Fruit fly (Drosophila melanogaster) whole organism, embryonic: Measurements from ENCODE around the gene Lon.

Source experiments
- Ada2b ChIP-seq: fragments of 200-800 bp; sonication (Bioruptor generic); IDR thresholded peaks from 2 replicates; pipeline ENCODE4 v1.3.6; 2022; ENCODE audit warnings: missing biosample characterization, missing genetic modification characterization
- Atf-2 ChIP-seq: fragments of 200-800 bp; sonication (Bioruptor generic); optimal IDR thresholded peaks from 2 replicates; lab custom pipeline; 2016; ENCODE audit warnings: missing biosample characterization, missing genetic modification characterization
- Atf6 ChIP-seq: fragments of 200-800 bp; sonication (Bioruptor generic); IDR thresholded peaks from 2 replicates; pipeline ENCODE4 v1.3.6; 2022; ENCODE audit warnings: missing biosample characterization, missing genetic modification characterization
- CG10462 ChIP-seq: fragments of 200-800 bp; sonication (Bioruptor generic); optimal IDR thresholded peaks from 2 replicates; lab custom pipeline; 2016; ENCODE audit warnings: missing biosample characterization, missing genetic modification characterization
- CG10654 ChIP-seq: fragments of 200-800 bp; sonication (Bioruptor generic); optimal IDR thresholded peaks from 2 replicates; lab custom pipeline; 2016; ENCODE audit warnings: missing biosample characterization, missing genetic modification characterization
- CG11093 ChIP-seq: fragments of 200-800 bp; sonication (Bioruptor generic); IDR thresholded peaks from 3 replicates; pipeline ENCODE4 v1.3.6; 2022; ENCODE audit warnings: missing biosample characterization, missing genetic modification characterization
- CG13424 ChIP-seq: fragments of 200-800 bp; sonication (Bioruptor generic); optimal IDR thresholded peaks from 2 replicates; lab custom pipeline; 2019; ENCODE audit warnings: missing biosample characterization, mild to moderate bottlenecking, missing genetic modification characterization, moderate library complexity
- CG13894 ChIP-seq: fragments of 200-800 bp; sonication (Bioruptor generic); optimal IDR thresholded peaks from 3 replicates; lab custom pipeline; 2018; ENCODE audit warnings: missing biosample characterization, mild to moderate bottlenecking, missing genetic modification characterization, moderate library complexity
- CG16815 ChIP-seq: fragments of 200-800 bp; sonication (Bioruptor generic); optimal IDR thresholded peaks from 3 replicates; lab custom pipeline; 2017; ENCODE audit warnings: missing biosample characterization, mild to moderate bottlenecking, missing genetic modification characterization
- CG16863 ChIP-seq: fragments of 200-800 bp; sonication (Bioruptor generic); optimal IDR thresholded peaks from 3 replicates; lab custom pipeline; 2016; ENCODE audit warnings: missing biosample characterization, missing genetic modification characterization
- CG17912 ChIP-seq: fragments of 200-800 bp; sonication (Bioruptor generic); optimal IDR thresholded peaks from 2 replicates; lab custom pipeline; 2018; ENCODE audit warnings: missing biosample characterization, mild to moderate bottlenecking, missing genetic modification characterization
- CG2120 ChIP-seq: fragments of 200-800 bp; sonication (Bioruptor generic); optimal IDR thresholded peaks from 3 replicates; lab custom pipeline; 2016; ENCODE audit warnings: missing biosample characterization, missing genetic modification characterization
- CG2202 ChIP-seq: fragments of 200-800 bp; sonication (Bioruptor generic); optimal IDR thresholded peaks from 2 replicates; lab custom pipeline; 2018; ENCODE audit warnings: missing biosample characterization, mild to moderate bottlenecking, missing genetic modification characterization
- CG30020 ChIP-seq: fragments of 200-800 bp; optimal IDR thresholded peaks from 2 replicates; lab custom pipeline; 2019; ENCODE audit warnings: missing biosample characterization, mild to moderate bottlenecking, missing genetic modification characterization, moderate library complexity
- CG31365 ChIP-seq: fragments of 200-800 bp; sonication (Bioruptor generic); optimal IDR thresholded peaks from 2 replicates; lab custom pipeline; 2018; ENCODE audit warnings: missing biosample characterization, mild to moderate bottlenecking, missing genetic modification characterization
- CG32772 ChIP-seq: fragments of 200-800 bp; sonication (Bioruptor generic); IDR thresholded peaks from 2 replicates; pipeline ENCODE4 v1.3.6; 2022; ENCODE audit warnings: missing biosample characterization, missing genetic modification characterization
- CG4854 ChIP-seq: fragments of 200-800 bp; sonication (Bioruptor generic); optimal IDR thresholded peaks from 2 replicates; lab custom pipeline; 2016; ENCODE audit warnings: missing biosample characterization, missing genetic modification characterization, inconsistent platforms
- CG8388 ChIP-seq: fragments of 200-800 bp; sonication (Bioruptor generic); optimal IDR thresholded peaks from 2 replicates; lab custom pipeline; 2019; ENCODE audit warnings: missing biosample characterization, mild to moderate bottlenecking, missing genetic modification characterization, moderate library complexity
- CG9797 ChIP-seq: fragments of 200-800 bp; sonication (Bioruptor generic); optimal IDR thresholded peaks from 3 replicates; lab custom pipeline; 2018; ENCODE audit warnings: missing biosample characterization, mild to moderate bottlenecking, missing genetic modification characterization
- CG9932 ChIP-seq: fragments of 200-800 bp; sonication (Bioruptor generic); IDR thresholded peaks from 2 replicates; pipeline ENCODE4 v1.3.6; 2022; ENCODE audit warnings: missing biosample characterization, missing genetic modification characterization
- Dll ChIP-seq: fragments of 200-800 bp; sonication (Bioruptor generic); IDR thresholded peaks from 4 replicates; pipeline ENCODE4 v1.3.6; 2022; ENCODE audit warnings: missing biosample characterization, missing genetic modification characterization; ENCODE audit not compliant: partially characterized antibody
- Dp ChIP-seq: fragments of 200-800 bp; sonication (Bioruptor generic); optimal IDR thresholded peaks from 2 replicates; lab custom pipeline; 2018; ENCODE audit warnings: missing biosample characterization, mild to moderate bottlenecking, missing genetic modification characterization, moderate library complexity
- GATAe ChIP-seq: fragments of 200-800 bp; sonication (Bioruptor generic); conservative IDR thresholded peaks from 2 replicates; pipeline ENCODE4 v1.3.6; 2022; ENCODE audit warnings: missing biosample characterization, missing genetic modification characterization
- Gsc ChIP-seq: fragments of 200-800 bp; sonication (Bioruptor generic); IDR thresholded peaks from 2 replicates; pipeline ENCODE4 v1.3.6; 2022; ENCODE audit warnings: missing biosample characterization, missing genetic modification characterization
- HLHmδ ChIP-seq: fragments of 200-800 bp; sonication (Bioruptor generic); optimal IDR thresholded peaks from 2 replicates; lab custom pipeline; 2018; ENCODE audit warnings: missing biosample characterization, mild to moderate bottlenecking, missing genetic modification characterization, moderate library complexity
- Hr3 ChIP-seq: fragments of 200-800 bp; sonication (Bioruptor generic); optimal IDR thresholded peaks from 3 replicates; lab custom pipeline; 2016; ENCODE audit warnings: missing biosample characterization, missing genetic modification characterization
- Hr78 ChIP-seq, 2 experiments: fragments of 200-800 bp in 1 of 2; fragments of >200 bp in 1 of 2; sonication (Bioruptor generic) in 1 of 2; optimal IDR thresholded peaks; 2 replicates each; lab custom pipeline; 2017 to 2019; ENCODE audit warnings: missing biosample characterization in 2 of 2, missing genetic modification characterization in 2 of 2, mild to moderate bottlenecking in 1 of 2, moderate library complexity in 1 of 2
- Jarid2 ChIP-seq: fragments of 200-800 bp; sonication (Bioruptor generic); optimal IDR thresholded peaks from 3 replicates; lab custom pipeline; 2017; ENCODE audit warnings: mild to moderate bottlenecking, missing biosample characterization, missing genetic modification reagents, missing genetic modification characterization
- NK7.1 ChIP-seq: fragments of 200-800 bp; sonication (Bioruptor generic); optimal IDR thresholded peaks from 3 replicates; lab custom pipeline; 2016; ENCODE audit warnings: missing biosample characterization, missing genetic modification characterization
- Nf-YB ChIP-seq: fragments of 200-800 bp; sonication (Bioruptor generic); optimal IDR thresholded peaks from 3 replicates; lab custom pipeline; 2019; ENCODE audit warnings: missing biosample characterization, mild to moderate bottlenecking, missing genetic modification characterization, moderate library complexity
- Opbp ChIP-seq: fragments of 200-800 bp; sonication (Bioruptor generic); IDR thresholded peaks from 3 replicates; pipeline ENCODE4 v1.3.6; 2022; ENCODE audit warnings: missing biosample characterization, missing genetic modification characterization; ENCODE audit not compliant: partially characterized antibody
- Ptx1 ChIP-seq: fragments of 200-800 bp; sonication (Bioruptor generic); IDR thresholded peaks from 2 replicates; pipeline ENCODE4 v1.3.6; 2022; ENCODE audit warnings: missing biosample characterization, missing genetic modification characterization
- Scr ChIP-seq: fragments of 200-800 bp; sonication (Bioruptor generic); IDR thresholded peaks from 2 replicates; pipeline ENCODE4 v1.3.6; 2022; ENCODE audit warnings: missing biosample characterization, missing genetic modification characterization; ENCODE audit not compliant: partially characterized antibody
- Stat92E ChIP-seq, 3 experiments: fragments of >200 bp in 2 of 3; fragments of 200-800 bp in 1 of 3; sonication (Bioruptor generic) in 1 of 3; optimal IDR thresholded peaks; 2 replicates each; lab custom pipeline; 2017 to 2019; ENCODE audit warnings: missing biosample characterization in 3 of 3, missing genetic modification characterization in 3 of 3, mild to moderate bottlenecking in 1 of 3, moderate library complexity in 1 of 3
- Taf1 ChIP-seq: fragments of 200-800 bp; sonication (Bioruptor generic); IDR thresholded peaks from 2 replicates; pipeline ENCODE4 v1.3.6; 2022; ENCODE audit warnings: missing biosample characterization, missing genetic modification characterization
- Xbp1 ChIP-seq: fragments of 200-800 bp; sonication (Bioruptor generic); optimal IDR thresholded peaks from 3 replicates; lab custom pipeline; 2016; ENCODE audit warnings: missing biosample characterization, mild to moderate bottlenecking, missing genetic modification characterization
- cas ChIP-seq: fragments of 200-800 bp; sonication (Bioruptor generic); IDR thresholded peaks from 2 replicates; pipeline ENCODE4 v1.3.6; 2022; ENCODE audit warnings: missing biosample characterization, missing genetic modification characterization
- cato ChIP-seq: fragments of 200-800 bp; sonication (Bioruptor generic); optimal IDR thresholded peaks from 2 replicates; lab custom pipeline; 2016; ENCODE audit warnings: missing biosample characterization, missing genetic modification characterization, borderline replicate concordance
- dan ChIP-seq: fragments of 200-800 bp; sonication (Bioruptor generic); IDR thresholded peaks from 2 replicates; pipeline ENCODE4 v1.3.6; 2022; ENCODE audit warnings: missing biosample characterization, missing genetic modification characterization
- dimm ChIP-seq: fragments of 200-800 bp; sonication (Bioruptor generic); IDR thresholded peaks from 2 replicates; pipeline ENCODE4 v1.3.6; 2022; ENCODE audit warnings: missing biosample characterization, missing genetic modification characterization
- ftz-f1 ChIP-seq: fragments of 200-800 bp; sonication (Bioruptor generic); optimal IDR thresholded peaks from 2 replicates; lab custom pipeline; 2016; ENCODE audit warnings: missing biosample characterization, missing genetic modification characterization
- gfzf ChIP-seq: fragments of 200-800 bp; sonication (Bioruptor generic); optimal IDR thresholded peaks from 2 replicates; lab custom pipeline; 2016; ENCODE audit warnings: missing biosample characterization, mild to moderate bottlenecking, missing genetic modification characterization, moderate library complexity
- gro ChIP-seq: fragments of 200-800 bp; sonication (Bioruptor generic); optimal IDR thresholded peaks from 2 replicates; lab custom pipeline; 2016; ENCODE audit warnings: missing biosample characterization, missing genetic modification characterization
- jumu ChIP-seq: fragments of 200-800 bp; sonication (Bioruptor generic); optimal IDR thresholded peaks from 3 replicates; lab custom pipeline; 2016; ENCODE audit warnings: missing biosample characterization, missing genetic modification characterization
- lbe ChIP-seq: fragments of 200-800 bp; sonication (Bioruptor generic); optimal IDR thresholded peaks from 2 replicates; lab custom pipeline; 2016; ENCODE audit warnings: missing biosample characterization, mild to moderate bottlenecking, missing genetic modification characterization
- nerfin-1 ChIP-seq: fragments of 200-800 bp; sonication (Bioruptor generic); optimal IDR thresholded peaks from 3 replicates; lab custom pipeline; 2019; ENCODE audit warnings: missing biosample characterization, mild to moderate bottlenecking, missing genetic modification characterization, moderate library complexity
- p53 ChIP-seq: fragments of 200-800 bp; sonication (Bioruptor generic); optimal IDR thresholded peaks from 2 replicates; lab custom pipeline; 2016; ENCODE audit warnings: missing biosample characterization, missing genetic modification characterization
- sim ChIP-seq: fragments of 200-800 bp; sonication (Bioruptor generic); IDR thresholded peaks from 2 replicates; pipeline ENCODE4 v1.3.6; 2022; ENCODE audit warnings: missing biosample characterization, missing genetic modification characterization
- tin ChIP-seq: fragments of 200-800 bp; sonication (Bioruptor generic); optimal IDR thresholded peaks from 3 replicates; lab custom pipeline; 2016; ENCODE audit warnings: missing biosample characterization, missing genetic modification characterization
- vnd ChIP-seq: fragments of 200-800 bp; sonication (Bioruptor generic); IDR thresholded peaks from 3 replicates; pipeline ENCODE4 v1.3.6; 2022; ENCODE audit warnings: missing biosample characterization, missing genetic modification characterization; ENCODE audit not compliant: partially characterized antibody

Lon gene

DNA sequence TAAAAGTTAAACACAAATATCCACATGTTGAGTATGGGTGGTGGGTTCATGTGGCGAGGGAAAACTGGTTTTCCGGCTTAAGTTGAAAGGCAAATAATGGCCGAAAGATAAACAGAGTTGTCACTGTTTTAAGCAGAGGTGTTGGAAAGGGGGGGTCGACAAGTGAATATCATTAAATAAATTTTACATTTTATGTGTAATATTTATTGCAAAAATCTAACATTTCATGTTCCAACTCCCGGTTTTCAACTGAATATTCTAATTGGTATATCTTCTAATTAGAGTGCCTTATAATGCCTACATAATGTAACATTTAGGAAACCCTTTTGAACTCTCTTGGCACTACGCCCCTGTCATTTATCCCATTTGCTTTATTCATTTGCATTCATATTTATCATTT, 43.9 kb upstream of the Lon start (continued):
- peak; percentile 54 for TF ChIP-seq nerfin-1
- TF ChIP-seq sim (GFP tag; lab: Robert Waterston, UW), result 0 out of 2 replicates have a peak, but pooled peaks have one; percentile 12
- no peak for TF ChIP-seq Jarid2 (GFP tag; lab: Kevin White, UChicago)
- peak; percentile 22; the same call in 1 of the 2 replicates for TF ChIP-seq CG32772 (GFP tag; lab: Robert Waterston, UW)
- peak; percentile 72 for TF ChIP-seq Ptx1 (GFP tag; lab: Robert Waterston, UW)
- TF ChIP-seq Atf-2 (GFP tag; lab: Kevin White, UChicago), result no peak
- TF ChIP-seq CG30020 (tag; lab: Kevin White, UChicago), result peak; percentile 13
- TF ChIP-seq GATAe, result no peak
- peak; percentile 67 for TF ChIP-seq CG2202 (tag; lab: Kevin White, UChicago)
- TF ChIP-seq CG11093, result peak; percentile 61; the same call in 1 of the 3 replicates
- TF ChIP-seq CG17912 (GFP tag; lab: Kevin White, UChicago), result no peak
- no peak for TF ChIP-seq cato
- peak; percentile 65 for TF ChIP-seq CG13424 (tag; lab: Kevin White, UChicago)
- peak; percentile 27 for TF ChIP-seq Xbp1
- TF ChIP-seq ftz-f1, result no peak
- TF ChIP-seq cas (GFP tag; lab: Robert Waterston, UW), result no peak
- no peak for TF ChIP-seq Dp
- TF ChIP-seq Gsc (GFP tag; lab: Robert Waterston, UW), result 0 out of 2 replicates have a peak, but pooled peaks have one; percentile 36
- TF ChIP-seq CG4854 (GFP tag; lab: Kevin White, UChicago), result no peak
- TF ChIP-seq HLHmδ, result peak; percentile 28
- no peak for TF ChIP-seq CG9797 (GFP tag; lab: Kevin White, UChicago)
- TF ChIP-seq CG16815 (GFP tag; lab: Kevin White, UChicago), result no peak
- no peak for TF ChIP-seq Atf6 (GFP tag; lab: Robert Waterston, UW)
- TF ChIP-seq CG8388 (GFP tag; lab: Kevin White, UChicago), result peak; percentile 32
- TF ChIP-seq Scr (GFP tag; lab: Robert Waterston, UW), result no peak
- TF ChIP-seq gfzf (GFP tag; lab: Kevin White, UChicago), result no peak
- peak; percentile 56 for TF ChIP-seq Nf-YB
- no peak for TF ChIP-seq Stat92E (GFP tag; optimal IDR thresholded peaks at IDR 0.05; lab: Kevin White, UChicago)
- TF ChIP-seq Hr78 (GFP tag; optimal IDR thresholded peaks at IDR 0.05; lab: Kevin White, UChicago), result peak in 1 of 2 experiments; percentile 53
- TF ChIP-seq CG13894 (tag; lab: Kevin White, UChicago), result no peak
- no peak for TF ChIP-seq NK7.1 (GFP tag; lab: Kevin White, UChicago)
- TF ChIP-seq tin (GFP tag; lab: Kevin White, UChicago), result peak; percentile 26
- TF ChIP-seq gro, result no peak
- TF ChIP-seq lbe (GFP tag; lab: Kevin White, UChicago), result no peak
- no peak for TF ChIP-seq jumu (GFP tag; lab: Kevin White, UChicago)
- peak; percentile 5 for TF ChIP-seq CG31365 (tag; lab: Kevin White, UChicago)
- TF ChIP-seq CG10654 (GFP tag; lab: Kevin White, UChicago), result no peak
- peak; percentile 16 for TF ChIP-seq CG10462
- no peak for TF ChIP-seq Opbp (GFP tag; lab: Robert Waterston, UW)
- TF ChIP-seq Ada2b (GFP tag; lab: Robert Waterston, UW), result peak; percentile 46; the same call in 1 of the 2 replicates
- no peak for TF ChIP-seq dan (GFP tag; lab: Robert Waterston, UW)
- no peak for TF ChIP-seq Taf1 (GFP tag; lab: Robert Waterston, UW)
- TF ChIP-seq Dll (GFP tag; lab: Robert Waterston, UW), result no peak
- peak; percentile 8 for TF ChIP-seq CG2120 (GFP tag; lab: Kevin White, UChicago)
- peak; percentile 7 for TF ChIP-seq Hr3
- TF ChIP-seq CG9932 (GFP tag; lab: Robert Waterston, UW), result no peak
- TF ChIP-seq p53, result no peak
- TF ChIP-seq CG16863, result no peak
- no peak for TF ChIP-seq vnd (GFP tag; lab: Robert Waterston, UW)
- TF ChIP-seq dimm (GFP tag; lab: Robert Waterston, UW), result no peak
